Worm (Caenorhabditis elegans): Measurements from ENCODE around the gene idpp-16.

ce11 chrV:11614805-11615497, 8.6 kb upstream of the idpp-16 start:
- TF ChIP-seq ztf-4 (tag; optimal IDR thresholded peaks at IDR 0.05) (no peak), unc-62 (GFP tag; optimal IDR thresholded peaks at IDR 0.05) (no peak), nhr-28 (tag; optimal IDR thresholded peaks at IDR 0.05) (no peak), aly-2 (tag; optimal IDR thresholded peaks at IDR 0.05) (no peak), skn-1 (tag; optimal IDR thresholded peaks at IDR 0.05) (no peak), elt-1 (tag; optimal IDR thresholded peaks at IDR 0.05) (peak; percentile 97), R02D3.7 (tag; optimal IDR thresholded peaks at IDR 0.05) (peak; percentile 30), lin-15B (tag; optimal IDR thresholded peaks at IDR 0.05) (no peak), ceh-28 (tag; optimal IDR thresholded peaks at IDR 0.05) (peak; percentile 28), ztf-11 (tag; optimal IDR thresholded peaks at IDR 0.05) (no peak)
